Fruit fly (Drosophila melanogaster): ENCODE measurements around the gene CG1835.
A peak's percentile ranks its signal among the peaks of the same experiment; 100 is the strongest.

Gene CG1835

DNA sequence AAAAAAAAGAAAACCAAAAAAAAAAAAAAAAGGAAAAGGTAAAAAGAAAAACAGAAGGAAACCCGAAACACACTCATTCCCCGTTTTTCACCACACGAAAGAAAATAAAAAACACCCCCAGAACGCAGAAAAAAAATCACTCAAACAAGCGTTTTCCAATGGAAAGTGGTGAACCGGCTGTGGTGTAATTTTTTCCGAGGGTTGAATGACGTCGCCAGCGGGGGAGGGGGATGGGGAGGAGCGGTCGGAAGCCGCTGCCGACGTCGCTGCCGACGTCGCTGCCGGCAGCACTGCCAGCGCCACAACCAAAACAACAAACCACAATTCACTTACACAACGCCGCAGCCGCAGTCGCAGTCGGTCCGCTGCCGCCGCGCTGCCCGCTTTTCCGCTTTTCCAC lies 27.8 kb downstream of the CG1835 start (continued):
- TF ChIP-seq CG18599 (GFP tag; optimal IDR thresholded peaks at IDR 0.05) (no peak), crol (GFP tag; IDR thresholded peaks at IDR 0.05) (peak; percentile 91), mam (GFP tag; optimal IDR thresholded peaks at IDR 0.05) (no peak), cad (GFP tag; optimal IDR thresholded peaks at IDR 0.05) (no peak), Nf-YB (GFP tag; optimal IDR thresholded peaks at IDR 0.05) (peak; percentile 87), BEAF-32 (GFP tag; optimal IDR thresholded peaks at IDR 0.05) (no peak), CG42726 (GFP tag; IDR thresholded peaks at IDR 0.05; ENCODE audit: partially characterized antibody) (no peak), CG4820 (GFP tag; optimal IDR thresholded peaks at IDR 0.05) (no peak), Dref (GFP tag; IDR thresholded peaks at IDR 0.05) (no peak), CG4360 (GFP tag; IDR thresholded peaks at IDR 0.05) (0 out of 2 replicates have a peak, but pooled peaks have one; percentile 19), fu2 (GFP tag; optimal IDR thresholded peaks at IDR 0.05) (no peak), sqz (GFP tag; optimal IDR thresholded peaks at IDR 0.05) (peak; percentile 62), Lim3 (GFP tag; IDR thresholded peaks at IDR 0.05) (no peak), TFAM (GFP tag; optimal IDR thresholded peaks at IDR 0.05) (no peak), CG15011 (GFP tag; optimal IDR thresholded peaks at IDR 0.05) (no peak), Adf1 (GFP tag; IDR thresholded peaks at IDR 0.05) (peak; percentile 93), CG15514 (GFP tag; optimal IDR thresholded peaks at IDR 0.05) (no peak), Mrtf (GFP tag; IDR thresholded peaks at IDR 0.05) (no peak), MESR4 (GFP tag; optimal IDR thresholded peaks at IDR 0.05) (no peak), sob (GFP tag; IDR thresholded peaks at IDR 0.05) (no peak), CG11093 (GFP tag; IDR thresholded peaks at IDR 0.05) (no peak)

DNA sequence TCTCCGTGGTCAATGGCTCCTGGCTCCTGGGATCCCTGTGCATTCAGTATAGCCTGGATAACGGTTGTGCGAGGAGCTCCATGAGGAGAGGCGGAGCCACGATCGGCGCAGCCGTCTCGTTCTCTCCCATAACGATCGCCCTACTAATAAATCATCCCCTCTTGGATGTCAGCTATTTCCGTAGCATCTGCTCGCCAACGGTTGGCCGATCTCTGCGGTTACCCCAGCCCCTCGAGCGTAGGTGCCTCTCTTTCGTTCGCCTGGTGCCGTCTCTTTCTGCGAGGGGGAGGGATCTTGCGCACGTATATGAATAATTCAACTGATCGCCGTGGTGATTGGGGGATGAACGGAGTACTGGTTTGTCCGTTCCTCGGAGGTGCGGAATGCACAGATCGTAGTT lies 28.7 kb downstream of the CG1835 start, which contains the start of gene run:
TSS of gene run (plus strand) at position 217 of the 400 bp plus-strand sequence.
- TF ChIP-seq CG1832 (GFP tag; optimal IDR thresholded peaks at IDR 0.05) (peak; percentile 90), Nf-YA (GFP tag; IDR thresholded peaks at IDR 0.05) (peak; percentile 69), run (tag; optimal IDR thresholded peaks at IDR 0.05) (peak; percentile 29), Jarid2 (GFP tag; optimal IDR thresholded peaks at IDR 0.05) (peak; percentile 41), Hr39 (optimal IDR thresholded peaks at IDR 0.05) (no peak), CG7556 (GFP tag; optimal IDR thresholded peaks at IDR 0.05) (no peak), Abd-B (GFP tag; optimal IDR thresholded peaks at IDR 0.05) (no peak), CG6791 (GFP tag; IDR thresholded peaks at IDR 0.05; ENCODE audit: partially characterized antibody) (0 out of 3 replicates have a peak, but pooled peaks have one; percentile 20), hth (optimal IDR thresholded peaks at IDR 0.05) (peak; percentile 63), nerfin-2 (GFP tag; IDR thresholded peaks at IDR 0.05; ENCODE audit: partially characterized antibody) (no peak), CG4360 (GFP tag; IDR thresholded peaks at IDR 0.05) (peak; percentile 35; the same call in 1 of the 2 replicates), seq (GFP tag; IDR thresholded peaks at IDR 0.05) (peak; percentile 53; the same call in 1 of the 2 replicates), pnt (GFP tag; optimal IDR thresholded peaks at IDR 0.05) (no peak), mirr (GFP tag; optimal IDR thresholded peaks at IDR 0.05) (no peak), emc (GFP tag; optimal IDR thresholded peaks at IDR 0.05) (no peak), Poxn (GFP tag; IDR thresholded peaks at IDR 0.05) (no peak), cad (GFP tag; optimal IDR thresholded peaks at IDR 0.05) (no peak), CG17186 (GFP tag; optimal IDR thresholded peaks at IDR 0.05) (no peak), Sin3A (optimal IDR thresholded peaks at IDR 0.05) (no peak), CG13287 (GFP tag; IDR thresholded peaks at IDR 0.05; ENCODE audit: partially characterized antibody) (no peak), CG15514 (GFP tag; optimal IDR thresholded peaks at IDR 0.05) (no peak), sqz (GFP tag; optimal IDR thresholded peaks at IDR 0.05) (peak; percentile 0), ttk (GFP tag; IDR thresholded peaks at IDR 0.05) (peak; percentile 49; the same call in 1 of the 2 replicates), z (GFP tag; IDR thresholded peaks at IDR 0.05) (0 out of 3 replicates have a peak, but pooled peaks have one; percentile 54), CG10431 (GFP tag; optimal IDR thresholded peaks at IDR 0.05) (no peak), CG10321 (GFP tag; IDR thresholded peaks at IDR 0.05) (peak; percentile 86), cg (GFP tag; optimal IDR thresholded peaks at IDR 0.05) (peak; percentile 42), sisA (GFP tag; IDR thresholded peaks at IDR 0.05) (no peak), CG3726 (GFP tag; IDR thresholded peaks at IDR 0.05) (no peak), Nf-YB (GFP tag; optimal IDR thresholded peaks at IDR 0.05) (peak; percentile 97), CG2875 (GFP tag; optimal IDR thresholded peaks at IDR 0.05) (no peak), corto (GFP tag; optimal IDR thresholded peaks at IDR 0.05) (no peak), Gsc (GFP tag; IDR thresholded peaks at IDR 0.05) (no peak), sim (GFP tag; IDR thresholded peaks at IDR 0.05) (no peak), chinmo (GFP tag; IDR thresholded peaks at IDR 0.05; ENCODE audit: partially characterized antibody) (no peak)
